Worm (Caenorhabditis elegans): Measurements from ENCODE around the gene sri-66.

DNA sequence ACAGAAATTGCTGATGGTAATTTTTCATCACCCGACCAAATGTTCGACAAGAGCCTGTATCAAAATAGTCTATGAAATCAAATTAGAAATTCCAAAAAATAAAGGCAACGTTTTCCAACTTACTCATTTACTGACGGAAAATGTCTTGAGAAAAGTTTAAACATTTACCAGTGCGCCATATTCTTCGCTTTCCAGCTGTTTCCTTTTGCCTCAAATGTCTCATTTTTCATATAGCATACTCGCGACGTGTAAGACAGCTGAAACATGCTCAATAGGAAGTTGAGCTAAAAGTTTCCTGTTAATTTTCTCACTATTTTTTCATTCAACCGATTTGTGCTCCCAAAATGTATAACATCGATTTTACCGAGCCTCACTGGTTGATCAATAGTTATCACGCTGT lies at the start of gene sri-66:
- TF ChIP-seq hlh-30 (tag; optimal IDR thresholded peaks at IDR 0.05; ENCODE audit: insufficient read depth) = no peak
- no peak for TF ChIP-seq pqm-1 (tag; optimal IDR thresholded peaks at IDR 0.05)
- TF ChIP-seq mes-2 (tag; optimal IDR thresholded peaks at IDR 0.05; ENCODE audit: poor library complexity, severe bottlenecking) = no peak
- TF ChIP-seq lin-15B (tag; optimal IDR thresholded peaks at IDR 0.05) = no peak
- TF ChIP-seq skn-1 (tag; optimal IDR thresholded peaks at IDR 0.05) = no peak
- no peak for TF ChIP-seq mep-1 (tag; optimal IDR thresholded peaks at IDR 0.05)
- no peak for TF ChIP-seq attf-4 (tag; optimal IDR thresholded peaks at IDR 0.05)
